Worm (Caenorhabditis elegans): Measurements from ENCODE around the gene hmit-1.3.

hmit-1.3 gene

ce11 chrIII:3502215-3502838 is 17.1 kb downstream of the hmit-1.3 start, which contains the start of gene M01F1.8 (continued):
- TF ChIP-seq repo-1 (tag; optimal IDR thresholded peaks at IDR 0.05) (no peak), zim-3 (tag; optimal IDR thresholded peaks at IDR 0.05) (no peak), egl-18 (GFP tag; IDR thresholded peaks at IDR 0.05) (no peak), mcd-1 (GFP tag; IDR thresholded peaks at IDR 0.05) (no peak), efl-1 (GFP tag; optimal IDR thresholded peaks at IDR 0.05) (no peak), ztf-22 (GFP tag; optimal IDR thresholded peaks at IDR 0.05) (no peak), ztf-3 (GFP tag; optimal IDR thresholded peaks at IDR 0.05) (no peak), lsl-1 (GFP tag; optimal IDR thresholded peaks at IDR 0.05) (peak; percentile 28), hsf-1 (GFP tag; IDR thresholded peaks at IDR 0.05) (0 out of 2 replicates have a peak, but pooled peaks have one; percentile 56), tbx-9 (tag; optimal IDR thresholded peaks at IDR 0.05; ENCODE audit: borderline replicate concordance) (no peak), pbrm-1 (GFP tag; IDR thresholded peaks at IDR 0.05) (no peak), ekl-4 (GFP tag; IDR thresholded peaks at IDR 0.05) (no peak), ztf-18 (tag; optimal IDR thresholded peaks at IDR 0.05) (peak; percentile 19), lag-1 (GFP tag; IDR thresholded peaks at IDR 0.05) (no peak), bed-1 (GFP tag; IDR thresholded peaks at IDR 0.05) (no peak), D2030.7 (GFP tag; IDR thresholded peaks at IDR 0.05) (no peak), egl-44 (GFP tag; IDR thresholded peaks at IDR 0.05) (no peak), C06A6.2 (GFP tag; conservative IDR thresholded peaks at IDR 0.05) (no peak), ceh-100 (GFP tag; IDR thresholded peaks at IDR 0.05) (0 out of 2 replicates have a peak, but pooled peaks have one; percentile 17), dox-1 (GFP tag; IDR thresholded peaks at IDR 0.05) (no peak), ztf-28 (GFP tag; IDR thresholded peaks at IDR 0.05) (no peak), attf-3 (GFP tag; conservative IDR thresholded peaks at IDR 0.05) (no peak), mxl-1 (tag; optimal IDR thresholded peaks at IDR 0.05) (no peak), cebp-2 (GFP tag; IDR thresholded peaks at IDR 0.05) (no peak), fkh-3 (tag; optimal IDR thresholded peaks at IDR 0.05) (no peak), let-526 (GFP tag; IDR thresholded peaks at IDR 0.05) (no peak), sea-2 (GFP tag; IDR thresholded peaks at IDR 0.05) (no peak), Y53G8AR.9 (GFP tag; conservative IDR thresholded peaks at IDR 0.05) (0 out of 2 replicates have a peak, but pooled peaks have one; percentile 16), nhr-90 (tag; optimal IDR thresholded peaks at IDR 0.05) (no peak), tbp1 (GFP tag; optimal IDR thresholded peaks at IDR 0.05) (peak; percentile 27), hmg-20 (GFP tag; IDR thresholded peaks at IDR 0.05) (no peak), rec-8 (tag; optimal IDR thresholded peaks at IDR 0.05) (no peak)

ce11 chrIII:3499850-3500249 is 19.6 kb downstream of the hmit-1.3 start:
- TF ChIP-seq hmg-20 (GFP tag; IDR thresholded peaks at IDR 0.05): no peak
- TF ChIP-seq lsl-1 (GFP tag; optimal IDR thresholded peaks at IDR 0.05): peak; percentile 10
- TF ChIP-seq sptf-2 (GFP tag; optimal IDR thresholded peaks at IDR 0.05): no peak
- TF ChIP-seq B0035.1 (tag; optimal IDR thresholded peaks at IDR 0.05): no peak
- no peak for TF ChIP-seq tbx-9 (tag; optimal IDR thresholded peaks at IDR 0.05; ENCODE audit: borderline replicate concordance)
- TF ChIP-seq xnd-1 (tag; optimal IDR thresholded peaks at IDR 0.05): no peak
- TF ChIP-seq nfya-2 (GFP tag; IDR thresholded peaks at IDR 0.05): no peak
- no peak for TF ChIP-seq lir-1 (GFP tag; conservative IDR thresholded peaks at IDR 0.05)
- TF ChIP-seq attf-6 (GFP tag; IDR thresholded peaks at IDR 0.05): no peak
- no peak for TF ChIP-seq F39B2.1 (GFP tag; IDR thresholded peaks at IDR 0.05)
- TF ChIP-seq aptf-2 (GFP tag; conservative IDR thresholded peaks at IDR 0.05): 0 out of 2 replicates have a peak, but pooled peaks have one; percentile 50
- peak; percentile 18 for TF ChIP-seq chd-7 (tag; optimal IDR thresholded peaks at IDR 0.05)
- TF ChIP-seq attf-3 (GFP tag; conservative IDR thresholded peaks at IDR 0.05): peak; percentile 57; the same call in 1 of the 2 replicates
- TF ChIP-seq dox-1 (GFP tag; IDR thresholded peaks at IDR 0.05): no peak; the same call in 1 of the 2 replicates
- TF ChIP-seq T26A5.8 (tag; optimal IDR thresholded peaks at IDR 0.05): no peak
- no peak for TF ChIP-seq F55B11.4 (tag; optimal IDR thresholded peaks at IDR 0.05; ENCODE audit: borderline replicate concordance, insufficient read depth)
- peak; percentile 39 for TF ChIP-seq ceh-27 (GFP tag; optimal IDR thresholded peaks at IDR 0.05)
- no peak for TF ChIP-seq nhr-179 (tag; optimal IDR thresholded peaks at IDR 0.05)
- TF ChIP-seq madf-8 (GFP tag; conservative IDR thresholded peaks at IDR 0.05): no peak
- TF ChIP-seq madf-10 (tag; optimal IDR thresholded peaks at IDR 0.05): no peak
- 0 out of 2 replicates have a peak, but pooled peaks have one; percentile 20 for TF ChIP-seq D2030.7 (GFP tag; IDR thresholded peaks at IDR 0.05)
- no peak for TF ChIP-seq bed-1 (GFP tag; IDR thresholded peaks at IDR 0.05)
- TF ChIP-seq rcor-1 (GFP tag; IDR thresholded peaks at IDR 0.05): no peak
- no peak for TF ChIP-seq hsf-1 (GFP tag; IDR thresholded peaks at IDR 0.05)
